Worm (Caenorhabditis elegans) whole organism, L4/young adult: ENCODE data around the gene nft-1.

ENCODE experiments used
- W03F9.2 ChIP-seq: fragments of 150-350 bp; optimal IDR thresholded peaks from 2 replicates; lab custom pipeline; 2014; ENCODE audit warnings: missing biosample characterization, missing genetic modification characterization
- dao-5 ChIP-seq: sonication (generic microtip); optimal IDR thresholded peaks from 2 replicates; lab custom pipeline; 2016; ENCODE audit warnings: missing genotype, missing genetic modification characterization, moderate library complexity, missing compliant biosample characterization
- him-1 ChIP-seq: sonication (generic microtip); optimal IDR thresholded peaks from 2 replicates; lab custom pipeline; 2016; ENCODE audit warnings: missing genotype, missing genetic modification reagents, missing genetic modification characterization, missing compliant biosample characterization

nft-1 gene

ce11 chrIII:11935032-11935947, 11.6 kb downstream of the nft-1 start:
- TF ChIP-seq dao-5 (tag; lab: Kevin White, UChicago) (no peak), him-1 (tag; lab: Kevin White, UChicago) (no peak), W03F9.2 (tag; lab: Kevin White, UChicago) (no peak)

DNA sequence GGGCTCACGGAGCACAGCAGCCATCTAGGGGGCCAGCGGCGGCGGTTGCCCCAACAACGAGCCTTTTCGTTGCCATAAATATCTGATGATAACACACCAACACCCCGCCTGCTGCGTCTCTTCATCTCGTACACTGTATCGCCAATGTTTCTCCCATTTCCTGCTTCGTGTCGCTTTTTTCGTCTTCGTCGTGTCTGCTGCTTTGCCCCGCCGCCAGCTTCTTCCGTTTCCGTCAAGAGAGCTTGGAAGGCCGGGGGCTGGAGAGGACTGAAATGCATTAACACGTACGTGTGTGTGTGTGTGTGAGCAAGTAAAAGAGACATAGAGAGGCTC, 12.2 kb downstream of the nft-1 start:
- TF ChIP-seq W03F9.2 (tag; lab: Kevin White, UChicago) (no peak), him-1 (tag; lab: Kevin White, UChicago) (no peak), dao-5 (tag; lab: Kevin White, UChicago) (no peak)

- TF ChIP-seq dao-5 (tag; lab: Kevin White, UChicago) (no peak), W03F9.2 (tag; lab: Kevin White, UChicago) (no peak), him-1 (tag; lab: Kevin White, UChicago) (no peak)
These were observed 13.1 kb downstream of the nft-1 start for ce11 chrIII:11936668-11937276.

DNA sequence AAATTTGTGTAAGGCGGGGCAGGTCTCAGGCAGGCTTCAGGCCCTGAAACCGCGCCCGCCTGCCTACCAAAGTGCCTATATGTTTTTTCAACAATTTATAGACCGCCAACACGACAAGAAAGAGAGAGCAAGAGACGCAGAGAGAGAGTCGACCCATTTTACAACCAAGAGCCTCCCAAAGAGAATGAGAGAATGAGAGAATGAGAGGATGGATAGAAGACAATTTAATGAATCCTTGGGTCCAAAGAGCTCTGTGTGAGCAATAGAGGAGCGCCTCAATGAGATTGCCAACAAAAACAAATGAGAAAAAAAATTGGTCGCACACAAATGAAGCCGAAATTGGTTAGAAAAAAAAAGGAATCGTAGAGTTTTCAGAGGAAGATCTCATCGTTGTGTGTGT, 14.2 kb downstream of the nft-1 start:
- no peak for TF ChIP-seq him-1 (tag; lab: Kevin White, UChicago)
- TF ChIP-seq dao-5 (tag; lab: Kevin White, UChicago), result no peak
- no peak for TF ChIP-seq W03F9.2 (tag; lab: Kevin White, UChicago)

ce11 chrIII:11938525-11938924, 14.8 kb downstream of the nft-1 start:
- TF ChIP-seq dao-5 (tag; lab: Kevin White, UChicago) (no peak), W03F9.2 (tag; lab: Kevin White, UChicago) (no peak), him-1 (tag; lab: Kevin White, UChicago) (no peak)

ce11 chrIII:11942664-11943063, 19.0 kb downstream of the nft-1 start:
- TF ChIP-seq dao-5 (tag; lab: Kevin White, UChicago) (no peak), him-1 (tag; lab: Kevin White, UChicago) (no peak), W03F9.2 (tag; lab: Kevin White, UChicago) (no peak)

- peak; percentile 74 for TF ChIP-seq W03F9.2 (tag; lab: Kevin White, UChicago)
- no peak for TF ChIP-seq dao-5 (tag; lab: Kevin White, UChicago)
- TF ChIP-seq him-1 (tag; lab: Kevin White, UChicago), result peak; percentile 89
These were observed 22.5 kb downstream of the nft-1 start for ce11 chrIII:11946062-11946749.

ce11 chrIII:11946973-11947372, 23.3 kb downstream of the nft-1 start, which contains the start of gene Y56A3A.7:
Gene Y56A3A.7, minus strand, starts transcription at chrIII:11947019.
- TF ChIP-seq him-1 (tag; lab: Kevin White, UChicago) (no peak), W03F9.2 (tag; lab: Kevin White, UChicago) (no peak), dao-5 (tag; lab: Kevin White, UChicago) (no peak)

DNA sequence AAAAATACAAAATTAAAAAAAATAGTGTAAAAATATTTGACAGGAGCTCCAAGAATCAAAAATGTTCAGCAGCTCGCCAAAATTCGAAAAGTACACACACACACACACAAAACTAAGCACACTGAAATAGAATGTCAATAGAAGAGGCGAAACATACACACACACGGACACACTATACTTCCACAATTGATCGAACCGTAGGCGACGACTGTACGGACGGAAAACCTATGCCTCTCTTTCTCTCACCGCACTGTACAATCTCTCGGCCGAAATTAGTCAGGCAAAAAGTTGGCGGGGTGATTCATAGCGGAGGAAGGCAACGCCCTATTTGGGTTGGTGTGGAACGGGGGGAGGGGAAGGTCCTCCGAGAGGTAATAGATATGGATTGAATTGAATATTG, 23.8 kb downstream of the nft-1 start:
- TF ChIP-seq W03F9.2 (tag; lab: Kevin White, UChicago) (no peak), dao-5 (tag; lab: Kevin White, UChicago) (no peak), him-1 (tag; lab: Kevin White, UChicago) (no peak)

DNA sequence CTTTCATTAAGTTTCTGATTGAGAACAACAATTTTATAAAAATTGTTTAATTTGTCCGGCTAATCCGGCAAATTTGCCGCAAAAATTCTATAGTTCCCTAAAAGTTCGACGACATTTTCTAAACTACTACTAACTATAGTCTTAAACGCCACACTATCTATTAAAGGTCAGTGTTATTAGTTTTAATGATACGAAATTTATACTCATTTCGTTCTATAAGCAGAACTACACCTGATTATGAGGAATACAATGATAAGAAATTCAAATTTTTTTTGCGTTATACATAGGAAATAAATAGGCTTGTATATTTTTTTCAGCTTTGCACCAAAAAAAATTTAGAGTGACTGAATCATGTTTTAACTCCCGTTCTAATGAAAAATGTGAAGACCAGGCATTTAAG, 24.8 kb downstream of the nft-1 start:
- TF ChIP-seq W03F9.2 (tag; lab: Kevin White, UChicago), result no peak
- no peak for TF ChIP-seq him-1 (tag; lab: Kevin White, UChicago)
- TF ChIP-seq dao-5 (tag; lab: Kevin White, UChicago), result no peak

DNA sequence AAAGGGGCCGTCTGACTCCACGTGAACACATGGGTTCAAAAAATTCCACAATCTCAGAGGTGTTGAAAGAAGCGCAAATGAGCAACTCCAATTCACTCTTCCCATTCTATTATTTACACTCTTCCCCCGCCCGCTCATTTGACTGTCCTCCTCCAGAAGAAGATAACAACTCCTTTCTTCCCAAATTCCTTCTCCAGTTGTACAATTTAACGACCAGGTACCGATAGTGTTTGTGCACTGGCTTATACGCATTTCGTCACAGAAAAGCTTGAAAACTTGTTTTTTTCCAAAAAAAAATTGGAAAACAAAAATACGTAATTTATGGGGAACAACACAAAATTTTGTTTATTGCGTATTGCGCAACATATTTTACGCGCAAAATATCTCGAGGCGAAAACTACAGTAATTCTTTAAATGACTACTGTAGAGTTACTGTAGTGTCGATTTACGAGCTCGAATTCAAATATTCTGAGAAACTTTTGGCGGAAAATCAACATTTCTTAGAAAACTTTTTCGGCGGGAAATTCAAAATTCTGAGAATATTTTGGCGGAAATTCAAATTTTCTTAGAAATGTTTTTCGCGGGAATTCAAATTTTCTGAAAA, 25.7 kb downstream of the nft-1 start:
- TF ChIP-seq W03F9.2 (tag; lab: Kevin White, UChicago) (no peak), him-1 (tag; lab: Kevin White, UChicago) (no peak), dao-5 (tag; lab: Kevin White, UChicago) (no peak)

- TF ChIP-seq him-1 (tag; lab: Kevin White, UChicago), result no peak
- no peak for TF ChIP-seq W03F9.2 (tag; lab: Kevin White, UChicago)
- no peak for TF ChIP-seq dao-5 (tag; lab: Kevin White, UChicago)
These were observed 27.4 kb downstream of the nft-1 start for ce11 chrIII:11951111-11951510.

DNA sequence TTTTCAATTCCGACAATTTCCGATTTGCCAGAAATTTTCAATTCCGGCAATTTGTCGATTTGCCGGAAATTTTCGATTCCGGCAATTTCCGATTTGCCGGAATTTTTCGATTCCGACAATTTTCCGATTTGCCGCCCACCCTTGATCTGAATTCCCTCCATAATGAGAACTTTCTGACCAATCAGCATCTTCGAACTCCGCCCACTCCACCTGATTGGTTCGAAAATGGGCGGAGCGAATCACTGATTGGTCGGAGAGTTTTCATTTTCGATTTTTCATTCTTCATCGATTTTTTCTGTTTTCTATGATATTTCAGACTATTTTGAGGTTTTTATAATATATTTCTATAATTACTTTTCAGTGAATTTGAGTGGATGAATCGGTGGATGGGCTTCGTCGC, 30.5 kb downstream of the nft-1 start:
- TF ChIP-seq him-1 (tag; lab: Kevin White, UChicago), result no peak
- no peak for TF ChIP-seq W03F9.2 (tag; lab: Kevin White, UChicago)
- TF ChIP-seq dao-5 (tag; lab: Kevin White, UChicago), result no peak
